Worm (Caenorhabditis elegans) whole organism, L1 larva: Measurements from ENCODE around the gene asp-13.

Experiments used
- C16A3.4 ChIP-seq: fragments of 150-350 bp; optimal IDR thresholded peaks from 2 replicates; lab custom pipeline; 2014; ENCODE audit warnings: missing biosample characterization, missing genetic modification characterization
- blmp-1 ChIP-seq: fragments of 150-350 bp; optimal IDR thresholded peaks from 2 replicates; lab custom pipeline; 2014; ENCODE audit warnings: missing biosample characterization, missing genetic modification characterization
- ceh-63 ChIP-seq: fragments of 200-800 bp; sonication (Bioruptor generic); optimal IDR thresholded peaks from 2 replicates; lab custom pipeline; 2018; ENCODE audit warnings: mild to moderate bottlenecking, missing genetic modification characterization, missing compliant biosample characterization
- ceh-90 ChIP-seq: sonication (generic microtip); optimal IDR thresholded peaks from 2 replicates; lab custom pipeline; 2016; ENCODE audit warnings: missing genetic modification characterization, missing compliant biosample characterization
- ces-1 ChIP-seq: fragments of 150-350 bp; optimal IDR thresholded peaks from 2 replicates; lab custom pipeline; 2014; ENCODE audit warnings: missing biosample characterization, missing genetic modification reagents, missing genetic modification characterization
- efl-3 ChIP-seq: fragments of 200-800 bp; sonication (Bioruptor generic); optimal IDR thresholded peaks from 2 replicates; lab custom pipeline; 2018; ENCODE audit warnings: mild to moderate bottlenecking, missing genetic modification characterization, missing compliant biosample characterization
- egl-13 ChIP-seq: sonication (generic microtip); optimal IDR thresholded peaks from 2 replicates; lab custom pipeline; 2016; ENCODE audit warnings: missing genotype, missing genetic modification reagents, missing genetic modification characterization, missing compliant biosample characterization
- egl-27 ChIP-seq, 2 experiments: fragments of 150-350 bp in 1 of 2; sonication (generic microtip); optimal IDR thresholded peaks; 3 replicates each; lab custom pipeline; 2017 to 2018; ENCODE audit warnings: missing biosample characterization in 2 of 2, missing genetic modification characterization in 2 of 2, missing genetic modification reagents in 2 of 2
- elt-2 ChIP-seq: sonication (generic microtip); optimal IDR thresholded peaks from 2 replicates; lab custom pipeline; 2016; ENCODE audit warnings: missing genetic modification characterization, mild to moderate bottlenecking, inconsistent platforms, missing compliant biosample characterization, missing genetic modification reagents
- elt-3 ChIP-seq, 6 experiments: fragments of 150-350 bp in 1 of 6; sonication (generic microtip); optimal IDR thresholded peaks; 2 replicates each; lab custom pipeline; 2017 to 2018; ENCODE audit warnings: missing biosample characterization in 6 of 6, missing genetic modification characterization in 6 of 6, inconsistent platforms in 1 of 6
- ets-5 ChIP-seq: fragments of 200-800 bp; sonication (Bioruptor generic); IDR thresholded peaks from 2 replicates; pipeline ENCODE4 v1.3.6; 2022; ENCODE audit warnings: missing genetic modification characterization, missing compliant biosample characterization
- fkh-4 ChIP-seq: sonication (generic microtip); optimal IDR thresholded peaks from 2 replicates; lab custom pipeline; 2016; ENCODE audit warnings: missing compliant biosample characterization, missing genetic modification characterization, borderline replicate concordance
- hlh-17 ChIP-seq: fragments of 200-800 bp; sonication (Bioruptor generic); optimal IDR thresholded peaks from 2 replicates; lab custom pipeline; 2018; ENCODE audit warnings: missing genetic modification characterization, mild to moderate bottlenecking, missing compliant biosample characterization, moderate library complexity, borderline replicate concordance
- hpl-2 ChIP-seq: fragments of 150-350 bp; optimal IDR thresholded peaks from 2 replicates; lab custom pipeline; 2014; ENCODE audit warnings: missing biosample characterization, missing genetic modification reagents, missing genetic modification characterization
- isw-1 ChIP-seq: fragments of 200-800 bp; sonication (Bioruptor generic); IDR thresholded peaks from 2 replicates; pipeline ENCODE4 v1.3.6; 2022; ENCODE audit warnings: missing genetic modification characterization, missing compliant biosample characterization
- lin-14 ChIP-seq: fragments of 200-800 bp; sonication (Bioruptor generic); optimal IDR thresholded peaks from 2 replicates; lab custom pipeline; 2018; ENCODE audit warnings: mild to moderate bottlenecking, missing genetic modification characterization, moderate library complexity, missing compliant biosample characterization
- lin-15B ChIP-seq: fragments of 150-350 bp; sonication (generic microtip); optimal IDR thresholded peaks from 3 replicates; lab custom pipeline; 2014; ENCODE audit warnings: missing biosample characterization, missing genetic modification characterization
- lin-35 ChIP-seq, 2 experiments: fragments of 150-350 bp; optimal IDR thresholded peaks; 2 replicates each; lab custom pipeline; 2014; ENCODE audit warnings: missing biosample characterization in 2 of 2, missing genetic modification characterization in 2 of 2, missing genetic modification reagents in 2 of 2
- lin-39 ChIP-seq: fragments of 150-350 bp; optimal IDR thresholded peaks from 2 replicates; lab custom pipeline; 2014; ENCODE audit warnings: missing biosample characterization, missing genetic modification reagents, missing genetic modification characterization
- lsy-2 ChIP-seq, 2 experiments: fragments of 150-350 bp; optimal IDR thresholded peaks; 2 replicates each; lab custom pipeline; 2014; ENCODE audit warnings: missing biosample characterization in 2 of 2, missing genetic modification characterization in 2 of 2
- mab-9 ChIP-seq: fragments of 200-800 bp; sonication (Bioruptor generic); IDR thresholded peaks from 2 replicates; pipeline ENCODE4 v1.3.6; 2022; ENCODE audit warnings: missing genetic modification reagents, missing genetic modification characterization, missing compliant biosample characterization
- mdl-1 ChIP-seq, 2 experiments: fragments of 150-350 bp; optimal IDR thresholded peaks; 2 replicates each; lab custom pipeline; 2014 to 2017; ENCODE audit warnings: missing biosample characterization in 2 of 2, missing genetic modification characterization in 2 of 2, inconsistent platforms in 1 of 2
- mef-2 ChIP-seq: fragments of 150-350 bp; optimal IDR thresholded peaks from 2 replicates; lab custom pipeline; 2014; ENCODE audit warnings: missing biosample characterization, missing genetic modification characterization
- nhr-12 ChIP-seq: sonication (generic microtip); optimal IDR thresholded peaks from 2 replicates; lab custom pipeline; 2017; ENCODE audit warnings: missing biosample characterization, missing genetic modification characterization
- nhr-20 ChIP-seq: sonication (generic microtip); optimal IDR thresholded peaks from 2 replicates; lab custom pipeline; 2016; ENCODE audit warnings: mild to moderate bottlenecking, missing genetic modification characterization, missing compliant biosample characterization
- nhr-28 ChIP-seq: fragments of 150-350 bp; optimal IDR thresholded peaks from 2 replicates; lab custom pipeline; 2014; ENCODE audit warnings: missing biosample characterization, missing genetic modification characterization
- nhr-71 ChIP-seq: sonication (generic microtip); optimal IDR thresholded peaks from 2 replicates; lab custom pipeline; 2016; ENCODE audit warnings: mild to moderate bottlenecking, missing genetic modification characterization, moderate library complexity, missing compliant biosample characterization
- nhr-85 ChIP-seq: sonication (generic microtip); peaks from one replicate; lab custom pipeline; 2016; ENCODE audit warnings: missing genetic modification characterization, inconsistent platforms, missing compliant biosample characterization
- nhr-90 ChIP-seq: sonication (generic microtip); optimal IDR thresholded peaks from 2 replicates; lab custom pipeline; 2016; ENCODE audit warnings: mild to moderate bottlenecking, missing genetic modification characterization, missing compliant biosample characterization; ENCODE audit not compliant: poor library complexity
- pag-3 ChIP-seq: sonication (generic microtip); optimal IDR thresholded peaks from 2 replicates; lab custom pipeline; 2017; ENCODE audit warnings: missing genetic modification characterization, mild to moderate bottlenecking, missing compliant biosample characterization, antibody characterized with exemption, borderline replicate concordance; ENCODE audit not compliant: insufficient read depth
- rnt-1 ChIP-seq: sonication (generic microtip); optimal IDR thresholded peaks from 2 replicates; lab custom pipeline; 2016; ENCODE audit warnings: mild to moderate bottlenecking, missing genetic modification characterization, moderate library complexity, missing compliant biosample characterization
- snpc-4 ChIP-seq: fragments of 150-350 bp; optimal IDR thresholded peaks from 2 replicates; lab custom pipeline; 2014; ENCODE audit warnings: missing biosample characterization, missing genetic modification characterization
- sup-37 ChIP-seq: fragments of 200-800 bp; sonication (Bioruptor generic); optimal IDR thresholded peaks from 2 replicates; lab custom pipeline; 2018; ENCODE audit warnings: mild to moderate bottlenecking, missing genetic modification characterization, missing compliant biosample characterization
- tlp-1 ChIP-seq: fragments of 150-350 bp; optimal IDR thresholded peaks from 2 replicates; lab custom pipeline; 2014; ENCODE audit warnings: missing biosample characterization, missing genetic modification characterization
- unc-130 ChIP-seq: fragments of 150-350 bp; optimal IDR thresholded peaks from 2 replicates; lab custom pipeline; 2017; ENCODE audit warnings: missing biosample characterization, missing genetic modification characterization, inconsistent platforms
- unc-86 ChIP-seq: sonication (generic microtip); optimal IDR thresholded peaks from 2 replicates; lab custom pipeline; 2016; ENCODE audit warnings: missing genetic modification characterization, missing compliant biosample characterization
- unc-98 ChIP-seq: fragments of 200-800 bp; sonication (Bioruptor generic); IDR thresholded peaks from 2 replicates; pipeline ENCODE4 v1.3.6; 2022; ENCODE audit warnings: missing genetic modification characterization, missing compliant biosample characterization
- xbp-1 ChIP-seq: sonication (generic microtip); optimal IDR thresholded peaks from 2 replicates; lab custom pipeline; 2016; ENCODE audit warnings: missing genetic modification characterization, missing compliant biosample characterization
- ztf-11 ChIP-seq, 2 experiments: sonication (generic microtip); optimal IDR thresholded peaks; 2 replicates each; lab custom pipeline; 2016 to 2017; ENCODE audit warnings: missing genetic modification characterization in 2 of 2, missing biosample characterization in 1 of 2, missing compliant biosample characterization in 1 of 2

asp-13 gene

DNA sequence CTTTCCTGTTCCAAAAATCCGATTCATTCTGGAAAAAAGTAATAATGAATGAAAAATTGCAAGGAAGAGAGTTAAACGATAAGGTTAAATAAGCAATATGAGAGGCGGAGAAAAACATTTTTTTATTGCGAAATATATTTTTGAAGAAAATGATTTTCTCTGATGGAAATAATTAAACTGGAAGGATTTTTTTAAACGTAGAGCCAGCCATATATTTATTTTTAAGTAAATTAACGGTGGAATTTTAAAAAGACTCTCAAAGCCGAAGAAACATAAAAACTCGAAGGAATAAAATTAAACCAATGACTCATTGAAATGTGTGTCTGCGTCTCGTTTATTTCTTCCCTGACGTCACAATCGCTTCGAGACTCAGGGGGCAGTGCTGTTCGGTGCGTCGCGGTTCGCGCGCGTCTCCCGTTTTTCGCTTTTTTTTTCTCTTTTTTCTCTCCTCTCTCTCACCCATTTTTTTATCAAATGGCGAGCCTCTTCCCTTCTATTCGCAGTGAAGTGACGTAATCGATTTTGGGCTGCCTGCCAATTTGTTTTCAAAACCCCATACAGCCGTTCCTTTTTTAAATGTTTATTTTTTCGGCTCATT lies 36.8 kb downstream of the asp-13 start, which contains the start of gene vps-60 (continued):
- TF ChIP-seq fkh-4 (tag; lab: Kevin White, UChicago) = no peak
- TF ChIP-seq mab-9 (GFP tag; lab: Robert Waterston, UW) = 0 out of 2 replicates have a peak, but pooled peaks have one; percentile 46
- TF ChIP-seq egl-27 (tag; optimal IDR thresholded peaks at IDR 0.05; lab: Kevin White, UChicago) = peak; percentile 52 to 57
- peak; percentile 48 for TF ChIP-seq mef-2
- TF ChIP-seq nhr-90 (tag; lab: Kevin White, UChicago) = peak; percentile 86
- peak; percentile 89 for TF ChIP-seq rnt-1 (tag; lab: Kevin White, UChicago)
- peak; percentile 47 for TF ChIP-seq ceh-90
- peak; percentile 90 for TF ChIP-seq C16A3.4 (tag; lab: Kevin White, UChicago)
- no peak for TF ChIP-seq tlp-1 (tag; lab: Kevin White, UChicago)
- no peak for TF ChIP-seq ces-1 (GFP tag; lab: Kevin White, UChicago)
- TF ChIP-seq xbp-1 (tag; lab: Kevin White, UChicago) = peak; percentile 98
- TF ChIP-seq hlh-17 (GFP tag; lab: Kevin White, UChicago) = no peak
- TF ChIP-seq isw-1 (GFP tag; lab: Robert Waterston, UW) = peak; percentile 94
- no peak for TF ChIP-seq nhr-28 (tag; lab: Kevin White, UChicago)
- peak; percentile 89 for TF ChIP-seq unc-130 (tag; lab: Kevin White, UChicago)
- peak; percentile 87 to 90 for TF ChIP-seq lin-35 (GFP tag; optimal IDR thresholded peaks at IDR 0.05; lab: Kevin White, UChicago)
- peak; percentile 48 for TF ChIP-seq lin-39
- TF ChIP-seq unc-98 (GFP tag; lab: Robert Waterston, UW) = no peak
- TF ChIP-seq unc-86 (tag; lab: Kevin White, UChicago) = peak; percentile 89
- peak; percentile 88 for TF ChIP-seq egl-13 (tag; lab: Kevin White, UChicago)
- no peak for TF ChIP-seq ceh-63 (GFP tag; lab: Kevin White, UChicago)
- peak in 1 of 2 experiments; percentile 46 for TF ChIP-seq ztf-11 (tag; optimal IDR thresholded peaks at IDR 0.05; lab: Kevin White, UChicago)
- no peak for TF ChIP-seq pag-3
- TF ChIP-seq lin-15B = peak; percentile 80
- peak; percentile 96 for TF ChIP-seq nhr-20 (tag; lab: Kevin White, UChicago)
- no peak for TF ChIP-seq nhr-12
- TF ChIP-seq hpl-2 (GFP tag; lab: Kevin White, UChicago) = peak; percentile 34
- TF ChIP-seq sup-37 (GFP tag; lab: Kevin White, UChicago) = no peak
- peak; percentile 96 for TF ChIP-seq nhr-85
- TF ChIP-seq snpc-4 (tag; lab: Kevin White, UChicago) = peak; percentile 74
- TF ChIP-seq efl-3 = no peak
- peak; percentile 79 for TF ChIP-seq elt-2 (tag; lab: Kevin White, UChicago)

- TF ChIP-seq nhr-85 = peak; percentile 66
- no peak for TF ChIP-seq lsy-2 (tag; optimal IDR thresholded peaks at IDR 0.05; lab: Kevin White, UChicago)
- no peak for TF ChIP-seq ets-5 (GFP tag; lab: Robert Waterston, UW)
- peak; percentile 8 for TF ChIP-seq lin-14
- peak in 3 of 6 experiments; percentile 12 to 91 (median 24) for TF ChIP-seq elt-3 (tag; optimal IDR thresholded peaks at IDR 0.05; lab: Kevin White, UChicago)
- peak in 1 of 2 experiments; percentile 26 for TF ChIP-seq lin-35 (GFP tag; optimal IDR thresholded peaks at IDR 0.05; lab: Kevin White, UChicago)
- TF ChIP-seq blmp-1 (tag; lab: Kevin White, UChicago) = peak; percentile 23
- TF ChIP-seq elt-2 (tag; lab: Kevin White, UChicago) = peak; percentile 41
- peak; percentile 2 for TF ChIP-seq nhr-71 (tag; lab: Kevin White, UChicago)
- peak in 1 of 2 experiments; percentile 4 for TF ChIP-seq mdl-1 (tag; optimal IDR thresholded peaks at IDR 0.05; lab: Kevin White, UChicago)
These were observed 39.7 kb downstream of the asp-13 start, which contains the start of gene F41E6.5 for ce11 chrV:8603272-8603671. TSS of gene F41E6.5 (plus strand) at chrV:8603480.
